Fruit fly (Drosophila melanogaster) whole organism, embryonic: ENCODE measurements around the gene Cpr62Ba.

Source experiments
- Abd-B ChIP-seq: fragments of 200-800 bp; sonication (Bioruptor generic); optimal IDR thresholded peaks from 2 replicates; lab custom pipeline; 2018; ENCODE audit warnings: missing biosample characterization, mild to moderate bottlenecking, missing genetic modification characterization, moderate library complexity
- Atf6 ChIP-seq: fragments of 200-800 bp; sonication (Bioruptor generic); IDR thresholded peaks from 2 replicates; pipeline ENCODE4 v1.3.6; 2022; ENCODE audit warnings: missing biosample characterization, missing genetic modification characterization
- Awh ChIP-seq: fragments of 200-800 bp; sonication (Bioruptor generic); IDR thresholded peaks from 2 replicates; pipeline ENCODE4, ENCODE4 v1.3.6; 2022; ENCODE audit warnings: missing biosample characterization, missing genetic modification characterization
- Bteb2 ChIP-seq: fragments of 200-800 bp; sonication (Bioruptor generic); optimal IDR thresholded peaks from 2 replicates; lab custom pipeline; 2016; ENCODE audit warnings: missing biosample characterization, missing genetic modification characterization
- CG10321 ChIP-seq: fragments of 200-800 bp; sonication (Bioruptor generic); IDR thresholded peaks from 2 replicates; pipeline ENCODE4 v1.3.6; 2022; ENCODE audit warnings: missing biosample characterization, missing genetic modification characterization
- CG11085 ChIP-seq: fragments of 200-800 bp; sonication (Bioruptor generic); IDR thresholded peaks from 2 replicates; pipeline ENCODE4 v1.3.6; 2022; ENCODE audit warnings: missing biosample characterization, missing genetic modification characterization
- CG11398 ChIP-seq: fragments of 200-800 bp; sonication (Bioruptor generic); optimal IDR thresholded peaks from 2 replicates; lab custom pipeline; 2016; ENCODE audit warnings: missing biosample characterization, missing genetic modification characterization
- CG11456 ChIP-seq: fragments of 200-800 bp; sonication (Bioruptor generic); IDR thresholded peaks from 3 replicates; pipeline ENCODE4 v1.3.6; 2022; ENCODE audit warnings: missing biosample characterization, missing genetic modification characterization
- CG17829 ChIP-seq: fragments of 200-800 bp; optimal IDR thresholded peaks from 2 replicates; lab custom pipeline; 2019; ENCODE audit warnings: missing biosample characterization, mild to moderate bottlenecking, missing genetic modification characterization, moderate library complexity
- CG31388 ChIP-seq: fragments of 200-800 bp; sonication (Bioruptor generic); optimal IDR thresholded peaks from 2 replicates; lab custom pipeline; 2016; ENCODE audit warnings: missing biosample characterization, missing genetic modification characterization
- CG33557 ChIP-seq: fragments of 200-800 bp; sonication (Bioruptor generic); optimal IDR thresholded peaks from 2 replicates; lab custom pipeline; 2019; ENCODE audit warnings: missing biosample characterization, mild to moderate bottlenecking, missing genetic modification characterization, moderate library complexity
- CG3407 ChIP-seq: fragments of 200-800 bp; sonication (Bioruptor generic); optimal IDR thresholded peaks from 2 replicates; lab custom pipeline; 2018; ENCODE audit warnings: missing biosample characterization, mild to moderate bottlenecking, missing genetic modification characterization
- CG4424 ChIP-seq: fragments of 200-800 bp; sonication (Bioruptor generic); optimal IDR thresholded peaks from 3 replicates; lab custom pipeline; 2016; ENCODE audit warnings: missing biosample characterization, missing genetic modification characterization
- CG4820 ChIP-seq: fragments of 200-800 bp; sonication (Bioruptor generic); optimal IDR thresholded peaks from 3 replicates; lab custom pipeline; 2016; ENCODE audit warnings: missing biosample characterization, missing genetic modification characterization
- CG5953 ChIP-seq: fragments of 200-800 bp; sonication (Bioruptor generic); IDR thresholded peaks from 2 replicates; pipeline ENCODE4 v1.3.6; 2022; ENCODE audit warnings: missing biosample characterization, missing genetic modification characterization
- CG6689 ChIP-seq: fragments of 200-800 bp; sonication (Bioruptor generic); IDR thresholded peaks from 2 replicates; pipeline ENCODE4 v1.3.6; 2022; ENCODE audit warnings: missing biosample characterization, missing genetic modification characterization
- CG7987 ChIP-seq: fragments of 200-800 bp; sonication (Bioruptor generic); optimal IDR thresholded peaks from 2 replicates; lab custom pipeline; 2018; ENCODE audit warnings: missing biosample characterization, mild to moderate bottlenecking, missing genetic modification characterization, moderate library complexity
- CG8765 ChIP-seq: fragments of 200-800 bp; sonication (Bioruptor generic); IDR thresholded peaks from 2 replicates; pipeline ENCODE4 v1.3.6; 2022; ENCODE audit warnings: missing biosample characterization, missing genetic modification characterization
- CG9817 ChIP-seq: fragments of 200-800 bp; sonication (Bioruptor generic); optimal IDR thresholded peaks from 2 replicates; lab custom pipeline; 2018; ENCODE audit warnings: missing biosample characterization, mild to moderate bottlenecking, missing genetic modification characterization, moderate library complexity
- Ets97D ChIP-seq: fragments of 200-800 bp; sonication (Bioruptor generic); optimal IDR thresholded peaks from 3 replicates; lab custom pipeline; 2016; ENCODE audit warnings: missing biosample characterization, missing genetic modification characterization
- H2.0 ChIP-seq: fragments of 200-800 bp; sonication (Bioruptor generic); IDR thresholded peaks from 2 replicates; pipeline ENCODE4 v1.3.6; 2022; ENCODE audit warnings: missing biosample characterization, missing genetic modification characterization
- HmgD ChIP-seq: fragments of 200-800 bp; sonication (Bioruptor generic); optimal IDR thresholded peaks from 3 replicates; lab custom pipeline; 2016; ENCODE audit warnings: missing biosample characterization, missing genetic modification characterization
- MESR4 ChIP-seq: fragments of 200-800 bp; sonication (Bioruptor generic); optimal IDR thresholded peaks from 2 replicates; lab custom pipeline; 2018; ENCODE audit warnings: missing biosample characterization, mild to moderate bottlenecking, missing genetic modification characterization, moderate library complexity
- Med ChIP-seq: fragments of 200-800 bp; sonication (Bioruptor generic); peaks from one replicate; lab custom pipeline; 2016; ENCODE audit warnings: missing biosample characterization, missing genetic modification characterization, mild to moderate bottlenecking, inconsistent platforms, moderate library complexity
- NFAT ChIP-seq: fragments of 200-800 bp; sonication (Bioruptor generic); IDR thresholded peaks from 2 replicates; pipeline ENCODE4 v1.3.6; 2022; ENCODE audit warnings: missing biosample characterization, missing genetic modification characterization
- Nf-YA ChIP-seq: fragments of 200-800 bp; sonication (Bioruptor generic); IDR thresholded peaks from 2 replicates; pipeline ENCODE4 v1.3.6; 2022; ENCODE audit warnings: missing biosample characterization, missing genetic modification characterization
- Nf-YC ChIP-seq: fragments of 200-800 bp; optimal IDR thresholded peaks from 3 replicates; lab custom pipeline; 2019; ENCODE audit warnings: missing biosample characterization, mild to moderate bottlenecking, missing genetic modification characterization, moderate library complexity
- Rx ChIP-seq: fragments of 200-800 bp; sonication (Bioruptor generic); IDR thresholded peaks from 2 replicates; pipeline ENCODE4 v1.3.6; 2022; ENCODE audit warnings: missing biosample characterization, missing genetic modification characterization
- Spps ChIP-seq: fragments of 200-800 bp; sonication (Bioruptor generic); optimal IDR thresholded peaks from 2 replicates; lab custom pipeline; 2018; ENCODE audit warnings: missing biosample characterization, mild to moderate bottlenecking, missing genetic modification characterization
- Tbp ChIP-seq: fragments of >200 bp; optimal IDR thresholded peaks from 2 replicates; lab custom pipeline; 2018; ENCODE audit warnings: missing biosample characterization, missing genetic modification characterization
- az2 ChIP-seq: fragments of 200-800 bp; sonication (Bioruptor generic); optimal IDR thresholded peaks from 3 replicates; lab custom pipeline; 2016; ENCODE audit warnings: missing biosample characterization, missing genetic modification characterization
- cas ChIP-seq: fragments of 200-800 bp; sonication (Bioruptor generic); IDR thresholded peaks from 2 replicates; pipeline ENCODE4 v1.3.6; 2022; ENCODE audit warnings: missing biosample characterization, missing genetic modification characterization
- caup ChIP-seq: fragments of 200-800 bp; sonication (Bioruptor generic); optimal IDR thresholded peaks from 3 replicates; lab custom pipeline; 2017; ENCODE audit warnings: missing biosample characterization, mild to moderate bottlenecking, missing genetic modification characterization, moderate library complexity; ENCODE audit not compliant: severe bottlenecking
- chif ChIP-seq, 2 experiments: fragments of 200-800 bp; sonication (Bioruptor generic); optimal IDR thresholded peaks; 3 replicates each; lab custom pipeline; 2016; ENCODE audit warnings: missing biosample characterization in 2 of 2, missing genetic modification characterization in 2 of 2
- chinmo ChIP-seq: fragments of 200-800 bp; sonication (Bioruptor generic); IDR thresholded peaks from 4 replicates; pipeline ENCODE4 v1.3.6; 2022; ENCODE audit warnings: missing biosample characterization, missing genetic modification characterization; ENCODE audit not compliant: partially characterized antibody
- disco-r ChIP-seq: fragments of 200-800 bp; sonication (Bioruptor generic); optimal IDR thresholded peaks from 2 replicates; lab custom pipeline; 2016; ENCODE audit warnings: missing biosample characterization, missing genetic modification characterization
- eyg ChIP-seq: fragments of 200-800 bp; sonication (Bioruptor generic); optimal IDR thresholded peaks from 3 replicates; lab custom pipeline; 2016; ENCODE audit warnings: missing biosample characterization, missing genetic modification characterization
- gem ChIP-seq: fragments of 200-800 bp; sonication (Bioruptor generic); optimal IDR thresholded peaks from 2 replicates; lab custom pipeline; 2019; ENCODE audit warnings: missing biosample characterization, mild to moderate bottlenecking, missing genetic modification characterization, moderate library complexity
- h ChIP-seq: fragments of >200 bp; optimal IDR thresholded peaks from 2 replicates; lab custom pipeline; 2017
- lbe ChIP-seq: fragments of 200-800 bp; sonication (Bioruptor generic); optimal IDR thresholded peaks from 2 replicates; lab custom pipeline; 2016; ENCODE audit warnings: missing biosample characterization, mild to moderate bottlenecking, missing genetic modification characterization
- mirr ChIP-seq: fragments of 200-800 bp; sonication (Bioruptor generic); optimal IDR thresholded peaks from 3 replicates; lab custom pipeline; 2018; ENCODE audit warnings: missing biosample characterization, mild to moderate bottlenecking, missing genetic modification characterization
- pho ChIP-seq: fragments of 200-800 bp; sonication (Bioruptor generic); optimal IDR thresholded peaks from 2 replicates; lab custom pipeline; 2016; ENCODE audit warnings: missing biosample characterization, missing genetic modification characterization
- pum ChIP-seq: fragments of 200-800 bp; sonication (Bioruptor generic); optimal IDR thresholded peaks from 2 replicates; lab custom pipeline; 2016; ENCODE audit warnings: missing biosample characterization, missing genetic modification characterization
- pzg ChIP-seq: fragments of 200-800 bp; sonication (Bioruptor generic); optimal IDR thresholded peaks from 3 replicates; lab custom pipeline; 2018; ENCODE audit warnings: missing biosample characterization, mild to moderate bottlenecking, missing genetic modification characterization, moderate library complexity
- run ChIP-seq: fragments of 200-800 bp; sonication (Bioruptor generic); optimal IDR thresholded peaks from 3 replicates; lab custom pipeline; 2018; ENCODE audit warnings: missing biosample characterization, mild to moderate bottlenecking, missing genetic modification characterization
- schlank ChIP-seq: fragments of 200-800 bp; sonication (Bioruptor generic); optimal IDR thresholded peaks from 2 replicates; lab custom pipeline; 2018; ENCODE audit warnings: missing biosample characterization, mild to moderate bottlenecking, missing genetic modification characterization
- scrt ChIP-seq: fragments of 200-800 bp; sonication (Bioruptor generic); optimal IDR thresholded peaks from 2 replicates; lab custom pipeline; 2018; ENCODE audit warnings: missing biosample characterization, mild to moderate bottlenecking, missing genetic modification characterization, moderate library complexity
- tna ChIP-seq: fragments of 200-800 bp; sonication (Bioruptor generic); IDR thresholded peaks from 2 replicates; pipeline ENCODE4 v1.3.6; 2022; ENCODE audit warnings: missing biosample characterization, missing genetic modification characterization; ENCODE audit not compliant: partially characterized antibody
- wdn ChIP-seq: fragments of 200-800 bp; sonication (Bioruptor generic); IDR thresholded peaks from 2 replicates; pipeline ENCODE4 v1.3.6; 2022; ENCODE audit warnings: missing biosample characterization, missing genetic modification characterization

Cpr62Ba gene

DNA sequence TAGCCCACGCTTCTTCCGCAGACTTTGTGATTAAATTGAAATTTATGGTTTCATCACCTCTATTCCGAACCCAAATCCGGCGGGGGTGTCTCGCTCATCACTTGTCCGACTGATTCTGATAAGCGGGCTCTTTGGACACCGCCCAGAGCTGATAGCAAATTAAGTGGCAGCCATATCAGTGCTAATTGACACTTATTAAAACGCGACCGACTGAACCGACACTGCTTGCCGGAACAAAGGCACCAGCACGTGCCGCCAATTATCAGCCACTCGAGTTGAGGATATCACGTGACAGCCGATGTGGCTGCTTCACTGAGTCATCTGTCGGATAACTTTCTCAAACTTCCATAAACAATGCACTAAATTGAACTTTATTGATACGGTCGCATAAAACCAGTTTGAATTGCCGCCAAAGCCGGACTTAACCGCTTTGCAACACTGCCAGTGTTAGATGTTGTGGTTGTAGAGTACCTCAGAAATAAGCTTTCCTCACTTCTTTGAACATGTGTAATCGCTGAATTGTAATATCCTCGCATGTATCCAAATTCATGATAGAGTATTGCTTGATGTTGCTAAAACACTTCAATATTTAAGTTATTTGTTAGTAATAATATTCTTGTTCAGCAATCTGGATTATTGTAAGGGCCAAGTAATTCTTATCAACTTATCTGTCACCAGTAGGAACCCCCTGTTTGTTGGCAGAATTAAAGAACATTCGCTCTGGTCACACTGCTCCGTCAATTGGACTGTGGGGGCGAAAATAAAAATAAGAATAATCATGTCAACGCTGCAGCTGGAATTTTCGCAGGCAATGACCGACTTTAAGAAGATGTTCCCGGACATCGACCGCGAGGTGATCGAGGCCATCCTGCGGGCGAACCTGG, 25.1 kb upstream of the Cpr62Ba start, which contains the start of gene CG12024 (continued):
- TF ChIP-seq Nf-YA (GFP tag; lab: Robert Waterston, UW) (no peak), Bteb2 (GFP tag; lab: Kevin White, UChicago) (peak; percentile 65), CG11398 (GFP tag; lab: Kevin White, UChicago) (no peak), h (lab: Kevin White, UChicago) (no peak), H2.0 (peak; percentile 55; the same call in 1 of the 2 replicates), CG17829 (tag; lab: Kevin White, UChicago) (peak; percentile 82), Tbp (GFP tag; lab: Kevin White, UChicago) (no peak), Atf6 (GFP tag; lab: Robert Waterston, UW) (peak; percentile 55; the same call in 1 of the 2 replicates), disco-r (GFP tag; lab: Kevin White, UChicago) (peak; percentile 85), NFAT (GFP tag; lab: Robert Waterston, UW) (peak; percentile 65; the same call in 1 of the 2 replicates), pzg (peak; percentile 91), CG31388 (peak; percentile 21), eyg (GFP tag; lab: Kevin White, UChicago) (no peak), CG5953 (GFP tag; lab: Robert Waterston, UW) (no peak), Awh (GFP tag; lab: Robert Waterston, UW) (no peak), scrt (GFP tag; lab: Kevin White, UChicago) (no peak), Med (GFP tag; lab: Kevin White, UChicago) (peak; percentile 93), CG11085 (GFP tag; lab: Robert Waterston, UW) (peak; percentile 32; the same call in 1 of the 2 replicates), Nf-YC (tag; lab: Kevin White, UChicago) (peak; percentile 73), cas (GFP tag; lab: Robert Waterston, UW) (peak; percentile 25; the same call in 1 of the 2 replicates), CG10321 (no peak), Ets97D (peak; percentile 72), CG8765 (GFP tag; lab: Robert Waterston, UW) (no peak; the same call in 1 of the 2 replicates), pum (GFP tag; lab: Kevin White, UChicago) (peak; percentile 57), az2 (GFP tag; lab: Kevin White, UChicago) (peak; percentile 72), lbe (peak; percentile 56), CG33557 (GFP tag; lab: Kevin White, UChicago) (peak; percentile 66), schlank (tag; lab: Kevin White, UChicago) (no peak), CG7987 (GFP tag; lab: Kevin White, UChicago) (no peak), CG11456 (GFP tag; lab: Robert Waterston, UW) (no peak; the same call in 2 of the 3 replicates), chinmo (no peak), CG4820 (GFP tag; lab: Kevin White, UChicago) (peak; percentile 50), Spps (tag; lab: Kevin White, UChicago) (peak; percentile 34), chif (GFP tag; optimal IDR thresholded peaks at IDR 0.05; lab: Kevin White, UChicago) (peak; percentile 74 to 81), gem (tag; lab: Kevin White, UChicago) (peak; percentile 80), mirr (GFP tag; lab: Kevin White, UChicago) (peak; percentile 18), CG6689 (GFP tag; lab: Robert Waterston, UW) (0 out of 2 replicates have a peak, but pooled peaks have one; percentile 37), CG9817 (tag; lab: Kevin White, UChicago) (peak; percentile 84), Rx (GFP tag; lab: Robert Waterston, UW) (0 out of 2 replicates have a peak, but pooled peaks have one; percentile 7), pho (peak; percentile 84), MESR4 (GFP tag; lab: Kevin White, UChicago) (peak; percentile 91), wdn (GFP tag; lab: Robert Waterston, UW) (0 out of 2 replicates have a peak, but pooled peaks have one; percentile 33), Abd-B (peak; percentile 89), CG3407 (GFP tag; lab: Kevin White, UChicago) (no peak), run (tag; lab: Kevin White, UChicago) (no peak), tna (peak; percentile 23; the same call in 1 of the 2 replicates), CG4424 (peak; percentile 74), caup (GFP tag; lab: Kevin White, UChicago) (peak; percentile 35), HmgD (GFP tag; lab: Kevin White, UChicago) (peak; percentile 31)
